Fruit fly (Drosophila melanogaster): Measurements from ENCODE around the gene beat-VII.
A peak's percentile ranks its signal among the peaks of the same experiment; 100 is the strongest.

- TF ChIP-seq lov (optimal IDR thresholded peaks at IDR 0.05), result no peak
- TF ChIP-seq lov (GFP tag; IDR thresholded peaks at IDR 0.05), result no peak
- TF ChIP-seq ems (GFP tag; optimal IDR thresholded peaks at IDR 0.05), result no peak
- TF ChIP-seq CG31388 (GFP tag; optimal IDR thresholded peaks at IDR 0.05), result no peak
- TF ChIP-seq Hr78 (GFP tag; optimal IDR thresholded peaks at IDR 0.05), result no peak
- TF ChIP-seq CG17612 (GFP tag; IDR thresholded peaks at IDR 0.05), result no peak
- peak; percentile 56 for TF ChIP-seq Hr39 (optimal IDR thresholded peaks at IDR 0.05)
Measured at dm6 chr3R:26725833-26726232, 44.1 kb upstream of the beat-VII start, which contains the start of gene CG14244.
